Worm (Caenorhabditis elegans) whole organism, young adult: Measurements from ENCODE around the gene fbxb-103.

ENCODE experiments used
- B0336.3 ChIP-seq: fragments of 200-800 bp; sonication (Bioruptor generic); IDR thresholded peaks from 2 replicates; pipeline ENCODE4 v1.3.6; 2022; ENCODE audit warnings: missing genetic modification characterization, missing compliant biosample characterization
- F10E7.11 ChIP-seq: sonication (generic microtip); optimal IDR thresholded peaks from 2 replicates; lab custom pipeline; 2017; ENCODE audit warnings: mild to moderate bottlenecking, missing genetic modification characterization, moderate library complexity, missing compliant biosample characterization
- F33H1.4 ChIP-seq: fragments of 200-800 bp; sonication (Bioruptor generic); IDR thresholded peaks from 2 replicates; pipeline ENCODE4 v1.3.6; 2022; ENCODE audit warnings: missing genetic modification reagents, missing genetic modification characterization, missing compliant biosample characterization
- T07F8.4 ChIP-seq: sonication (generic microtip); optimal IDR thresholded peaks from 2 replicates; lab custom pipeline; 2016; ENCODE audit warnings: mild to moderate bottlenecking, missing genetic modification characterization, moderate library complexity, missing compliant biosample characterization
- Y67H2A.10 ChIP-seq: fragments of 200-800 bp; sonication (Bioruptor generic); conservative IDR thresholded peaks from 2 replicates; pipeline ENCODE4 v1.3.6; 2022; ENCODE audit warnings: missing genetic modification reagents, missing genetic modification characterization, missing compliant biosample characterization
- akir-1 ChIP-seq: fragments of 200-800 bp; sonication (Bioruptor generic); optimal IDR thresholded peaks from 2 replicates; lab custom pipeline; 2018; ENCODE audit warnings: mild to moderate bottlenecking, missing genetic modification characterization, moderate library complexity, missing compliant biosample characterization
- aptf-2 ChIP-seq: fragments of 200-800 bp; sonication (Bioruptor generic); conservative IDR thresholded peaks from 2 replicates; pipeline ENCODE4 v1.3.6; 2022; ENCODE audit warnings: missing genetic modification reagents, missing genetic modification characterization, missing compliant biosample characterization
- aptf-3 ChIP-seq: fragments of 200-800 bp; sonication (Bioruptor generic); IDR thresholded peaks from 2 replicates; pipeline ENCODE4 v1.3.6; 2022; ENCODE audit warnings: missing genetic modification characterization, missing compliant biosample characterization
- athp-1 ChIP-seq: sonication (generic microtip); optimal IDR thresholded peaks from 2 replicates; lab custom pipeline; 2017; ENCODE audit warnings: mild to moderate bottlenecking, missing genetic modification characterization, missing compliant biosample characterization
- attf-3 ChIP-seq: fragments of 200-800 bp; sonication (Bioruptor generic); conservative IDR thresholded peaks from 2 replicates; pipeline ENCODE4 v1.3.6; 2022; ENCODE audit warnings: missing genetic modification reagents, missing genetic modification characterization, missing compliant biosample characterization
- cebp-2 ChIP-seq: fragments of 200-800 bp; sonication (Bioruptor generic); IDR thresholded peaks from 2 replicates; pipeline ENCODE4 v1.3.6; 2022; ENCODE audit warnings: missing genetic modification characterization, missing compliant biosample characterization
- ceh-27 ChIP-seq: fragments of 200-800 bp; sonication (Bioruptor generic); optimal IDR thresholded peaks from 2 replicates; lab custom pipeline; 2018; ENCODE audit warnings: mild to moderate bottlenecking, missing genetic modification characterization, moderate library complexity, missing compliant biosample characterization
- ceh-58 ChIP-seq: fragments of 200-800 bp; sonication (Bioruptor generic); IDR thresholded peaks from 2 replicates; pipeline ENCODE4 v1.3.6; 2022; ENCODE audit warnings: missing genetic modification characterization, missing compliant biosample characterization
- die-1 ChIP-seq: sonication (generic microtip); optimal IDR thresholded peaks from 2 replicates; lab custom pipeline; 2016; ENCODE audit warnings: missing genotype, mild to moderate bottlenecking, missing genetic modification characterization, missing compliant biosample characterization
- dox-1 ChIP-seq: fragments of 200-800 bp; sonication (Bioruptor generic); IDR thresholded peaks from 2 replicates; pipeline ENCODE4 v1.3.6; 2022; ENCODE audit warnings: missing genetic modification reagents, missing genetic modification characterization, missing compliant biosample characterization
- egl-18 ChIP-seq: fragments of 200-800 bp; sonication (Bioruptor generic); IDR thresholded peaks from 2 replicates; pipeline ENCODE4 v1.3.6; 2022; ENCODE audit warnings: missing genetic modification reagents, missing genetic modification characterization, missing compliant biosample characterization
- ekl-4 ChIP-seq: fragments of 200-800 bp; sonication (Bioruptor generic); IDR thresholded peaks from 2 replicates; pipeline ENCODE4 v1.3.6; 2022; ENCODE audit warnings: missing genetic modification reagents, missing genetic modification characterization, missing compliant biosample characterization
- ets-4 ChIP-seq: fragments of 200-800 bp; sonication (Bioruptor generic); optimal IDR thresholded peaks from 2 replicates; lab custom pipeline; 2018; ENCODE audit warnings: mild to moderate bottlenecking, missing genetic modification characterization, missing compliant biosample characterization
- fkh-3 ChIP-seq: sonication (generic microtip); optimal IDR thresholded peaks from 2 replicates; lab custom pipeline; 2016; ENCODE audit warnings: mild to moderate bottlenecking, missing genetic modification characterization, missing compliant biosample characterization
- hmg-1.2 ChIP-seq: fragments of 200-800 bp; sonication (Bioruptor generic); IDR thresholded peaks from 2 replicates; pipeline ENCODE4 v1.3.6; 2022; ENCODE audit warnings: missing genetic modification reagents, missing genetic modification characterization, missing compliant biosample characterization
- lin-26 ChIP-seq: fragments of 200-800 bp; sonication (Bioruptor generic); IDR thresholded peaks from 2 replicates; pipeline ENCODE4 v1.3.6; 2022; ENCODE audit warnings: missing genetic modification reagents, missing genetic modification characterization, missing compliant biosample characterization
- lir-1 ChIP-seq: fragments of 200-800 bp; sonication (Bioruptor generic); conservative IDR thresholded peaks from 2 replicates; pipeline ENCODE4 v1.3.6; 2022; ENCODE audit warnings: missing genetic modification reagents, missing genetic modification characterization, missing compliant biosample characterization
- madf-10 ChIP-seq: sonication (generic microtip); optimal IDR thresholded peaks from 2 replicates; lab custom pipeline; 2016; ENCODE audit warnings: mild to moderate bottlenecking, missing genetic modification characterization, missing compliant biosample characterization
- madf-6 ChIP-seq: fragments of 200-800 bp; sonication (Bioruptor generic); IDR thresholded peaks from 2 replicates; pipeline ENCODE4 v1.3.6; 2022; ENCODE audit warnings: missing genetic modification reagents, missing genetic modification characterization, missing compliant biosample characterization
- madf-8 ChIP-seq: fragments of 200-800 bp; sonication (Bioruptor generic); conservative IDR thresholded peaks from 2 replicates; pipeline ENCODE4 v1.3.6; 2022; ENCODE audit warnings: missing genetic modification reagents, missing genetic modification characterization, missing compliant biosample characterization
- mcd-1 ChIP-seq: fragments of 200-800 bp; sonication (Bioruptor generic); IDR thresholded peaks from 2 replicates; pipeline ENCODE4 v1.3.6; 2022; ENCODE audit warnings: missing genetic modification reagents, missing genetic modification characterization, missing compliant biosample characterization
- nfya-2 ChIP-seq: fragments of 200-800 bp; sonication (Bioruptor generic); IDR thresholded peaks from 2 replicates; pipeline ENCODE4 v1.3.6; 2022; ENCODE audit warnings: missing genetic modification reagents, missing genetic modification characterization, missing compliant biosample characterization
- nhr-120 ChIP-seq: fragments of 200-800 bp; sonication (Bioruptor generic); IDR thresholded peaks from 2 replicates; pipeline ENCODE4 v1.3.6; 2022; ENCODE audit warnings: missing genetic modification characterization, missing compliant biosample characterization
- nhr-90 ChIP-seq: sonication (generic microtip); optimal IDR thresholded peaks from 2 replicates; lab custom pipeline; 2016; ENCODE audit warnings: missing genotype, mild to moderate bottlenecking, missing genetic modification characterization, missing compliant biosample characterization
- rec-8 ChIP-seq, 2 experiments: sonication (generic microtip); optimal IDR thresholded peaks; 2 replicates each; lab custom pipeline; 2016; ENCODE audit warnings: mild to moderate bottlenecking in 2 of 2, missing genetic modification characterization in 2 of 2, missing genetic modification reagents in 2 of 2, missing genotype in 2 of 2, missing biosample characterization in 1 of 2, missing compliant biosample characterization in 1 of 2, moderate library complexity in 1 of 2
- repo-1 ChIP-seq: sonication (generic microtip); optimal IDR thresholded peaks from 2 replicates; lab custom pipeline; 2017; ENCODE audit warnings: mild to moderate bottlenecking, missing genetic modification characterization, missing compliant biosample characterization
- sea-2 ChIP-seq: fragments of 200-800 bp; sonication (Bioruptor generic); IDR thresholded peaks from 2 replicates; pipeline ENCODE4 v1.3.6; 2022; ENCODE audit warnings: missing genetic modification characterization, missing compliant biosample characterization
- snpc-1.1 ChIP-seq: sonication (generic microtip); optimal IDR thresholded peaks from 2 replicates; lab custom pipeline; 2017; ENCODE audit warnings: missing genetic modification characterization, mild to moderate bottlenecking, missing compliant biosample characterization, antibody characterized with exemption, moderate library complexity, missing genotype, missing genetic modification reagents; ENCODE audit not compliant: insufficient read depth
- snpc-1.3 ChIP-seq: sonication (generic microtip); optimal IDR thresholded peaks from 2 replicates; lab custom pipeline; 2017; ENCODE audit warnings: missing genetic modification characterization, mild to moderate bottlenecking, missing compliant biosample characterization, antibody characterized with exemption, moderate library complexity, missing genotype, missing genetic modification reagents; ENCODE audit not compliant: insufficient read depth
- snpc-3.4 ChIP-seq: sonication (generic microtip); optimal IDR thresholded peaks from 2 replicates; lab custom pipeline; 2017; ENCODE audit warnings: missing genetic modification characterization, mild to moderate bottlenecking, missing compliant biosample characterization, antibody characterized with exemption, moderate library complexity, missing genotype, missing genetic modification reagents
- snpc-4 ChIP-seq, 5 experiments: fragments of 150-350 bp in 1 of 5; sonication (generic microtip) in 4 of 5; optimal IDR thresholded peaks; 2 replicates each; lab custom pipeline; 2014 to 2018; ENCODE audit warnings: missing genetic modification characterization in 5 of 5, missing biosample characterization in 3 of 5, antibody characterized with exemption in 2 of 5, mild to moderate bottlenecking in 2 of 5, missing compliant biosample characterization in 2 of 5, missing genotype in 2 of 5, moderate library complexity in 2 of 5, missing genetic modification reagents in 1 of 5
- sptf-2 ChIP-seq: fragments of 200-800 bp; sonication (Bioruptor generic); optimal IDR thresholded peaks from 2 replicates; lab custom pipeline; 2018; ENCODE audit warnings: mild to moderate bottlenecking, missing genetic modification characterization, missing compliant biosample characterization
- unc-130 ChIP-seq: sonication (generic microtip); optimal IDR thresholded peaks from 2 replicates; lab custom pipeline; 2016; ENCODE audit warnings: missing genetic modification reagents, missing genetic modification characterization, missing compliant biosample characterization
- zfh-2 ChIP-seq: fragments of 200-800 bp; sonication (Bioruptor generic); conservative IDR thresholded peaks from 2 replicates; pipeline ENCODE4 v1.3.6; 2022; ENCODE audit warnings: missing genetic modification reagents, missing genetic modification characterization, missing compliant biosample characterization
- zim-3 ChIP-seq: sonication (generic microtip); optimal IDR thresholded peaks from 2 replicates; lab custom pipeline; 2017; ENCODE audit warnings: mild to moderate bottlenecking, missing genetic modification characterization, moderate library complexity, missing compliant biosample characterization
- ztf-25 ChIP-seq: fragments of 200-800 bp; sonication (Bioruptor generic); IDR thresholded peaks from 2 replicates; pipeline ENCODE4 v1.3.6; 2022; ENCODE audit warnings: missing genetic modification reagents, missing genetic modification characterization, missing compliant biosample characterization
- ztf-28 ChIP-seq: fragments of 200-800 bp; sonication (Bioruptor generic); IDR thresholded peaks from 2 replicates; pipeline ENCODE4 v1.3.6; 2022; ENCODE audit warnings: missing genetic modification reagents, missing genetic modification characterization, missing compliant biosample characterization
- ztf-3 ChIP-seq: fragments of 200-800 bp; sonication (Bioruptor generic); optimal IDR thresholded peaks from 2 replicates; lab custom pipeline; 2018; ENCODE audit warnings: mild to moderate bottlenecking, missing genetic modification characterization, missing compliant biosample characterization

fbxb-103 gene

DNA sequence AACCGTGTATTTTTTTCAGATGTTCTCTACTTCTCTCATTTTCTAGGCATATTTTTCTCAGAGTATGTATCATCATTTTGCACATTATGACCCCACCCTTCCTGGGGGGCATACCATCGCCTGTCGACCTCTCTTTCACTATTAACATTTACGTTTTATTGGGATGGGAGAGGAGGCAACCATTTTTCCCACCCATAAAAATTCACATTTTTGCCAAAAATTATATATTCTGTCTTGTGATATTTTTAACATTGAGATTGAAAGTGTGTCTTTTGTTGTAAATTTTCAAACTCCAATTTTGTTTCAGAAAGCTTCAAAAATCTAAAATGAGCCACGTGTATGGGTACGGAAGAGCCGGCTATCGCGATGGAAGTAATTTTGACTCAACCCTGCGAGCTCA lies 12.2 kb upstream of the fbxb-103 start, which contains the start of gene F53C3.7:
F53C3.7 (plus strand) TSS at position 301 of the 400 bp plus-strand sequence.
- TF ChIP-seq dox-1 (no peak), ztf-28 (GFP tag; lab: Robert Waterston, UW) (no peak), akir-1 (GFP tag; lab: Kevin White, UChicago) (no peak), nfya-2 (GFP tag; lab: Robert Waterston, UW) (no peak), ztf-25 (no peak), Y67H2A.10 (GFP tag; lab: Robert Waterston, UW) (no peak), nhr-120 (GFP tag; lab: Robert Waterston, UW) (no peak), snpc-1.3 (tag; lab: Kevin White, UChicago) (no peak), madf-10 (tag; lab: Kevin White, UChicago) (no peak), ekl-4 (GFP tag; lab: Robert Waterston, UW) (no peak), snpc-4 (GFP tag; optimal IDR thresholded peaks at IDR 0.05; lab: Kevin White, UChicago) (no peak), snpc-4 (tag; optimal IDR thresholded peaks at IDR 0.05; lab: Kevin White, UChicago) (no peak), B0336.3 (GFP tag; lab: Robert Waterston, UW) (no peak), ceh-58 (GFP tag; lab: Robert Waterston, UW) (no peak), die-1 (tag; lab: Kevin White, UChicago) (no peak)

DNA sequence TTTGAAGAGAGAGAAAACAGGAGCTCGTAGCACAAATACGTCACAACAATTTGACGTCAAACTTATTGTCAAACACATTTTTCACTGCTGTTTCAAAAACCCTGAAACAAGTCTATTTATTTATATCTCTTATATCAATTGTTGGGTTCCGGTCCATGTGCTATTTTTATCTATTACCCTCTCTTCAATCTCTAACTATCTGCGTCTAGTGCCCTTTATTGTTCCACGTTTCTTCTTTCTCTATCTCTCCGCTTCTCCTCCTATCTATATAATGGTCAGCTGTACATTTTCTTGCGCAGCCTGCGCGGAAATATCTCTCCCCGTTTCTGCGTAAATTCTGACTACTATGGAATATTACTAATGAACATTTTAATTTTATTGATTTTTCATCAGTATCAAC lies 10.0 kb upstream of the fbxb-103 start:
- TF ChIP-seq aptf-2 (no peak), hmg-1.2 (GFP tag; lab: Robert Waterston, UW) (peak; percentile 88)

DNA sequence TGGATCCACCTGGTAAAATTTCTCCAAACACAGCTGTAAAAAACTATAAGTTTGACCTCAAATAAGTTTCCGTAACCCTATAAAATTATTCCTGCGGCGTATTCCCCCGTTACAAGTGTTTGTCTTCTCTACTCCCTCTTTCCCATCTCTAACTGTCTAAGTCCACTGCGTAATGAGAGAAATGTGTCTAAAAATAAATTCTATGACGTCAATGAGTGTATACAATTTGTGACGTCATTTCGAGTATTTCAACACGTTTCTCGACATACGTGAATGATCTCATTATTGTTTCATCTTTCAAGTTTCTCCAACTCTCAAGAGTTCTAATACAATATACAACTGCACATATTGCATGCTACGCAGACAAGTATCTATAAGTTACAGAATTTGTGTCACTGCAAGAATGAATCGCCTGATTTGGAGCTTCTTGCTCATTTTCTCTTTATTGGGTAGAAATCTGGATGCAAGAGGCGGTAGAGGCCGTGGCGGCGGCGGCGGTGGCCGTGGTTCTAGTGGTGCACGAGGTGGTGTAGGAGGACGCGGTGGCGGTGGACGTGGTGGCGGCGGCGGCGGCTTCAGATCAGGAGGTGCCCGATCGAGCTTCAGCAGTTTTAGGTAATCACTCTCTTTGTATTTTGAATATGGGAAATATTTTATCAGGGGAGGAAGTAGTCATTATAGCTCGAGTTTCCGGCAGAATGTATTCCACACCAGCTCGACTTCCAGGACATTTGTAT lies 9.0 kb upstream of the fbxb-103 start, which contains the start of gene F53C3.6:
F53C3.6 (plus strand) TSS at position 385 of the 737 bp plus-strand sequence.
- TF ChIP-seq F10E7.11 (no peak), zfh-2 (GFP tag; lab: Robert Waterston, UW) (peak; percentile 92), repo-1 (no peak), mcd-1 (GFP tag; lab: Robert Waterston, UW) (no peak), egl-18 (GFP tag; lab: Robert Waterston, UW) (no peak), T07F8.4 (tag; lab: Kevin White, UChicago) (no peak), ets-4 (GFP tag; lab: Kevin White, UChicago) (no peak), cebp-2 (no peak), snpc-3.4 (tag; lab: Kevin White, UChicago) (no peak), lir-1 (GFP tag; lab: Robert Waterston, UW) (no peak), zim-3 (tag; lab: Kevin White, UChicago) (no peak), fkh-3 (no peak), madf-8 (GFP tag; lab: Robert Waterston, UW) (no peak), ztf-3 (GFP tag; lab: Kevin White, UChicago) (no peak), B0336.3 (GFP tag; lab: Robert Waterston, UW) (no peak), ceh-27 (GFP tag; lab: Kevin White, UChicago) (peak; percentile 31), F33H1.4 (GFP tag; lab: Robert Waterston, UW) (no peak), sea-2 (GFP tag; lab: Robert Waterston, UW) (no peak), snpc-1.1 (tag; lab: Kevin White, UChicago) (no peak), snpc-4 (GFP tag; optimal IDR thresholded peaks at IDR 0.05; lab: Kevin White, UChicago) (no peak), snpc-4 (tag; optimal IDR thresholded peaks at IDR 0.05; lab: Kevin White, UChicago) (no peak), aptf-3 (no peak), athp-1 (tag; lab: Kevin White, UChicago) (no peak), die-1 (tag; lab: Kevin White, UChicago) (no peak), lin-26 (GFP tag; lab: Robert Waterston, UW) (0 out of 2 replicates have a peak, but pooled peaks have one; percentile 40), unc-130 (no peak), sptf-2 (no peak), nhr-90 (tag; lab: Kevin White, UChicago) (no peak), ceh-58 (GFP tag; lab: Robert Waterston, UW) (no peak), madf-6 (GFP tag; lab: Robert Waterston, UW) (no peak), attf-3 (GFP tag; lab: Robert Waterston, UW) (no peak), ztf-25 (no peak), rec-8 (tag; optimal IDR thresholded peaks at IDR 0.05; lab: Kevin White, UChicago) (no peak)
